Worm (Caenorhabditis elegans) whole organism, L4 larva: ENCODE results near the gene C46G7.5.
A peak's percentile ranks its signal among the peaks of the same experiment; 100 is the strongest.

ENCODE experiments used
- aly-2 ChIP-seq: sonication (generic microtip); optimal IDR thresholded peaks from 2 replicates; lab custom pipeline; 2018; ENCODE audit warnings: missing biosample characterization, missing genetic modification characterization
- ces-1 ChIP-seq: fragments of 150-350 bp; sonication (generic microtip); optimal IDR thresholded peaks from 4 replicates; lab custom pipeline; 2014; ENCODE audit warnings: missing biosample characterization, missing genetic modification reagents, missing genetic modification characterization
- dmd-8 ChIP-seq: fragments of 200-800 bp; sonication (Bioruptor generic); IDR thresholded peaks from 2 replicates; pipeline ENCODE4 v1.3.6; 2022; ENCODE audit warnings: missing genetic modification characterization, missing compliant biosample characterization
- mep-1 ChIP-seq: fragments of 150-350 bp; sonication (generic microtip); optimal IDR thresholded peaks from 3 replicates; lab custom pipeline; 2014; ENCODE audit warnings: missing biosample characterization, missing genetic modification characterization
- nhr-11 ChIP-seq: fragments of 150-350 bp; optimal IDR thresholded peaks from 2 replicates; lab custom pipeline; 2014; ENCODE audit warnings: missing biosample characterization, missing genetic modification characterization
- nhr-77 ChIP-seq: fragments of 150-350 bp; optimal IDR thresholded peaks from 2 replicates; lab custom pipeline; 2014; ENCODE audit warnings: missing biosample characterization, missing genetic modification characterization
- snpc-4 ChIP-seq: fragments of 150-350 bp; optimal IDR thresholded peaks from 2 replicates; lab custom pipeline; 2014; ENCODE audit warnings: missing biosample characterization, missing genetic modification characterization
- unc-62 ChIP-seq, 3 experiments: fragments of 150-350 bp in 1 of 3; sonication (generic microtip); optimal IDR thresholded peaks in 2 of 3; peaks in 1 of 3; 1 replicate in 1 of 3; 2 replicates in 2 of 3; lab custom pipeline; 2014 to 2017; ENCODE audit warnings: missing biosample characterization in 3 of 3, missing genetic modification characterization in 3 of 3, missing genetic modification reagents in 3 of 3, missing genotype in 1 of 3
- zag-1 ChIP-seq: fragments of 150-350 bp; optimal IDR thresholded peaks from 2 replicates; lab custom pipeline; 2014; ENCODE audit warnings: missing biosample characterization, missing genetic modification characterization
- zfp-3 ChIP-seq: fragments of 200-800 bp; sonication (Bioruptor generic); conservative IDR thresholded peaks from 2 replicates; pipeline ENCODE4 v1.3.6; 2022; ENCODE audit warnings: missing genetic modification reagents, missing genetic modification characterization, missing compliant biosample characterization
- ztf-11 ChIP-seq: fragments of 150-350 bp; optimal IDR thresholded peaks from 2 replicates; lab custom pipeline; 2014; ENCODE audit warnings: missing biosample characterization, missing genetic modification characterization

- no peak for TF ChIP-seq dmd-8 (GFP tag; lab: Robert Waterston, UW)
- TF ChIP-seq aly-2: no peak
- TF ChIP-seq nhr-11 (tag; lab: Kevin White, UChicago): no peak
- TF ChIP-seq zfp-3 (GFP tag; lab: Robert Waterston, UW): no peak
- TF ChIP-seq zag-1 (tag; lab: Kevin White, UChicago): no peak
- no peak for TF ChIP-seq unc-62 (GFP tag; optimal IDR thresholded peaks at IDR 0.05 in 1 of 2; lab: Kevin White, UChicago)
- TF ChIP-seq unc-62 (tag; optimal IDR thresholded peaks at IDR 0.05; lab: Kevin White, UChicago): no peak
- no peak for TF ChIP-seq snpc-4 (tag; lab: Kevin White, UChicago)
- TF ChIP-seq nhr-77 (tag; lab: Kevin White, UChicago): peak; percentile 27
- TF ChIP-seq ces-1 (GFP tag; lab: Kevin White, UChicago): no peak
- no peak for TF ChIP-seq ztf-11 (tag; lab: Kevin White, UChicago)
- no peak for TF ChIP-seq mep-1 (tag; lab: Kevin White, UChicago)
Observed at ce11 chrIV:6017664-6018063, 6.2 kb upstream of the C46G7.5 start, which contains the start of gene C46G7.1.
